Fruit fly (Drosophila melanogaster) whole organism, pupa: ENCODE data around the gene CG9265.

ENCODE experiments used
- CG10348 ChIP-seq: fragments of 200-800 bp; sonication (Bioruptor generic); IDR thresholded peaks from 2 replicates; pipeline ENCODE4 v1.3.6; 2022; ENCODE audit warnings: missing biosample characterization, missing genetic modification characterization
- CG12605 ChIP-seq: fragments of 200-800 bp; sonication (Bioruptor generic); IDR thresholded peaks from 2 replicates; pipeline ENCODE4 v1.3.6; 2022; ENCODE audit warnings: missing biosample characterization, missing genetic modification characterization
- CG13204 ChIP-seq: fragments of 200-800 bp; sonication (Bioruptor generic); optimal IDR thresholded peaks from 2 replicates; lab custom pipeline; 2018; ENCODE audit warnings: missing biosample characterization, mild to moderate bottlenecking, missing genetic modification characterization, moderate library complexity
- CG14655 ChIP-seq: fragments of 200-800 bp; sonication (Bioruptor generic); optimal IDR thresholded peaks from 3 replicates; lab custom pipeline; 2017; ENCODE audit warnings: mild to moderate bottlenecking, missing biosample characterization, missing genetic modification reagents, missing genetic modification characterization
- CG15710 ChIP-seq: fragments of 200-800 bp; sonication (Bioruptor generic); optimal IDR thresholded peaks from 2 replicates; lab custom pipeline; 2018; ENCODE audit warnings: missing biosample characterization, mild to moderate bottlenecking, missing genetic modification characterization, moderate library complexity
- CG17806 ChIP-seq: fragments of 200-800 bp; sonication (Bioruptor generic); optimal IDR thresholded peaks from 2 replicates; lab custom pipeline; 2018; ENCODE audit warnings: missing biosample characterization, mild to moderate bottlenecking, missing genetic modification characterization, moderate library complexity
- CG32121 ChIP-seq: fragments of 200-800 bp; sonication (Bioruptor generic); IDR thresholded peaks from 2 replicates; pipeline ENCODE4 v1.3.6; 2022; ENCODE audit warnings: missing biosample characterization, missing genetic modification characterization
- CG34367 ChIP-seq: fragments of 200-800 bp; sonication (Bioruptor generic); optimal IDR thresholded peaks from 2 replicates; lab custom pipeline; 2018; ENCODE audit warnings: missing biosample characterization, mild to moderate bottlenecking, missing genetic modification characterization
- CG4496 ChIP-seq: fragments of 200-800 bp; sonication (Bioruptor generic); IDR thresholded peaks from 3 replicates; pipeline ENCODE4 v1.3.6; 2022; ENCODE audit warnings: missing biosample characterization, missing genetic modification characterization
- CG8159 ChIP-seq: fragments of 200-800 bp; sonication (Bioruptor generic); optimal IDR thresholded peaks from 3 replicates; lab custom pipeline; 2018; ENCODE audit warnings: missing biosample characterization, mild to moderate bottlenecking, missing genetic modification characterization, moderate library complexity
- CG8301 ChIP-seq: fragments of 200-800 bp; sonication (Bioruptor generic); optimal IDR thresholded peaks from 2 replicates; lab custom pipeline; 2018; ENCODE audit warnings: missing biosample characterization, mild to moderate bottlenecking, missing genetic modification characterization
- CG9948 ChIP-seq: fragments of 200-800 bp; sonication (Bioruptor generic); optimal IDR thresholded peaks from 2 replicates; lab custom pipeline; 2018; ENCODE audit warnings: missing biosample characterization, mild to moderate bottlenecking, missing genetic modification characterization, moderate library complexity
- D1 ChIP-seq: fragments of 200-800 bp; sonication (Bioruptor generic); optimal IDR thresholded peaks from 2 replicates; lab custom pipeline; 2018; ENCODE audit warnings: missing biosample characterization, mild to moderate bottlenecking, missing genetic modification characterization, moderate library complexity
- EcR ChIP-seq: fragments of 200-800 bp; sonication (Bioruptor generic); optimal IDR thresholded peaks from 3 replicates; lab custom pipeline; 2019; ENCODE audit warnings: missing biosample characterization, missing genetic modification characterization, mild to moderate bottlenecking, moderate library complexity, missing genetic modification reagents
- Ets98B ChIP-seq: fragments of 200-800 bp; sonication (Bioruptor generic); IDR thresholded peaks from 2 replicates; pipeline ENCODE4 v1.3.6; 2022; ENCODE audit warnings: missing biosample characterization, missing genetic modification characterization
- Pif1A ChIP-seq: fragments of 200-800 bp; sonication (Bioruptor generic); optimal IDR thresholded peaks from 3 replicates; lab custom pipeline; 2016; ENCODE audit warnings: missing biosample characterization, missing genetic modification characterization
- Pif1B ChIP-seq: fragments of 200-800 bp; sonication (Bioruptor generic); optimal IDR thresholded peaks from 3 replicates; lab custom pipeline; 2016; ENCODE audit warnings: missing biosample characterization, missing genetic modification characterization
- Snoo ChIP-seq: fragments of 200-800 bp; sonication (Bioruptor generic); optimal IDR thresholded peaks from 3 replicates; lab custom pipeline; 2017; ENCODE audit warnings: missing biosample characterization, mild to moderate bottlenecking, missing genetic modification characterization, inconsistent platforms
- fd96Ca ChIP-seq: fragments of 200-800 bp; sonication (Bioruptor generic); IDR thresholded peaks from 3 replicates; pipeline ENCODE4 v1.3.6; 2022; ENCODE audit warnings: missing biosample characterization, missing genetic modification characterization
- gl ChIP-seq: fragments of 200-800 bp; sonication (Bioruptor generic); optimal IDR thresholded peaks from 2 replicates; lab custom pipeline; 2018; ENCODE audit warnings: missing biosample characterization, mild to moderate bottlenecking, missing genetic modification characterization

CG9265 gene

dm6 chr2L:21062611-21063010 is 8.7 kb downstream of the CG9265 start:
- TF ChIP-seq CG14655 (no peak), CG4496 (no peak), gl (tag; lab: Kevin White, UChicago) (no peak), Pif1A (GFP tag; lab: Kevin White, UChicago) (no peak), CG8301 (tag; lab: Kevin White, UChicago) (no peak), fd96Ca (GFP tag; lab: Robert Waterston, UW) (no peak)

- TF ChIP-seq CG14655 = no peak
- peak; percentile 35 for TF ChIP-seq EcR (GFP tag; lab: Kevin White, UChicago)
- no peak for TF ChIP-seq CG17806 (tag; lab: Kevin White, UChicago)
- 0 out of 3 replicates have a peak, but pooled peaks have one; percentile 30 for TF ChIP-seq fd96Ca (GFP tag; lab: Robert Waterston, UW)
- no peak for TF ChIP-seq D1 (tag; lab: Kevin White, UChicago)
- no peak for TF ChIP-seq Snoo
- TF ChIP-seq CG32121 (GFP tag; lab: Robert Waterston, UW) = no peak
- TF ChIP-seq CG9948 = no peak
Observed at dm6 chr2L:21061591-21061990, 9.7 kb downstream of the CG9265 start.

dm6 chr2L:21053623-21054022 is 17.7 kb downstream of the CG9265 start:
- TF ChIP-seq CG15710 (no peak), CG12605 (no peak), CG4496 (no peak), Pif1A (GFP tag; lab: Kevin White, UChicago) (no peak), CG8159 (tag; lab: Kevin White, UChicago) (no peak), Pif1B (no peak), CG13204 (GFP tag; lab: Kevin White, UChicago) (no peak), gl (tag; lab: Kevin White, UChicago) (no peak), CG8301 (tag; lab: Kevin White, UChicago) (no peak), CG32121 (GFP tag; lab: Robert Waterston, UW) (no peak), CG9948 (no peak), fd96Ca (GFP tag; lab: Robert Waterston, UW) (no peak), EcR (GFP tag; lab: Kevin White, UChicago) (no peak), CG10348 (no peak), D1 (tag; lab: Kevin White, UChicago) (no peak), CG34367 (tag; lab: Kevin White, UChicago) (no peak), CG17806 (tag; lab: Kevin White, UChicago) (no peak)

- TF ChIP-seq D1 (tag; lab: Kevin White, UChicago) (no peak), CG4496 (no peak), Pif1A (GFP tag; lab: Kevin White, UChicago) (no peak), gl (tag; lab: Kevin White, UChicago) (no peak)
Observed at dm6 chr2L:21052783-21053463, 18.4 kb downstream of the CG9265 start, which contains the start of gene Itgbn. Itgbn (plus strand) TSS chr2L:21053033.

dm6 chr2L:21051873-21052736 is 19.2 kb downstream of the CG9265 start, which contains the start of gene CG42238:
CG42238 (minus strand) TSS chr2L:21052164.
- TF ChIP-seq CG8159 (tag; lab: Kevin White, UChicago) = no peak
- TF ChIP-seq CG12605 = peak; percentile 48
- no peak for TF ChIP-seq CG14655
- no peak for TF ChIP-seq EcR (GFP tag; lab: Kevin White, UChicago)
- TF ChIP-seq CG17806 (tag; lab: Kevin White, UChicago) = no peak
- TF ChIP-seq CG4496 = peak; percentile 34; the same call in 1 of the 3 replicates
- TF ChIP-seq CG15710 = no peak
- peak; percentile 28; the same call in 1 of the 2 replicates for TF ChIP-seq CG32121 (GFP tag; lab: Robert Waterston, UW)
- TF ChIP-seq CG34367 (tag; lab: Kevin White, UChicago) = no peak
- no peak for TF ChIP-seq CG13204 (GFP tag; lab: Kevin White, UChicago)

dm6 chr2L:21040719-21041118 is 30.6 kb downstream of the CG9265 start:
- TF ChIP-seq CG15710 = no peak
- no peak for TF ChIP-seq CG13204 (GFP tag; lab: Kevin White, UChicago)
- TF ChIP-seq CG8159 (tag; lab: Kevin White, UChicago) = no peak
- TF ChIP-seq CG17806 (tag; lab: Kevin White, UChicago) = no peak
- TF ChIP-seq Ets98B (GFP tag; lab: Robert Waterston, UW) = no peak
- TF ChIP-seq CG34367 (tag; lab: Kevin White, UChicago) = no peak
- no peak for TF ChIP-seq CG12605
- no peak for TF ChIP-seq gl (tag; lab: Kevin White, UChicago)
- no peak for TF ChIP-seq CG9948
